Fruit fly (Drosophila melanogaster) whole organism, larva: ENCODE data around the gene CG7276.

ENCODE experiments used
- noc ChIP-seq: fragments of 200-800 bp; sonication (Bioruptor generic); optimal IDR thresholded peaks from 3 replicates; lab custom pipeline; 2019; ENCODE audit warnings: missing biosample characterization, mild to moderate bottlenecking, missing genetic modification characterization, moderate library complexity

CG7276 gene

DNA sequence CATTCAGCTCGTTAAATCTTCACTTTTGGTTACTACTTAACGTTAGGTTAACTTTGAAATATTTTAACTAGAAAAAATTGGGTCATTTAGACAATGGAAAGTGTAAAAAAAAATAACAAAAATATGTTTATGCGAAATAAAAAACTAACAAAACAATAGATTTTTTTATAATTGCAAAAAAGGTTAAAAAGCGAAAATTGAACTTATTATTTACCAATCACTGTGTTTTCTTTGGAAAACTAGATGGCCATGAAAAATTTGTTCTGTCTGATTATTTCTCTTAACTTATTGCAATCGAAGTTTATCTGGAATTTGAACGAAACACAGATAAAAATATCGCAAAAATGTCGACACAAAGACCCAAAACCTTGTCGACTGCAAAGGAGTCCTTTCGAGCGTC, at the start of gene CG7276:
TSS of gene CG7276 (plus strand) at position 301 of the 400 bp plus-strand sequence.
- TF ChIP-seq noc (tag; lab: Kevin White, UChicago), result no peak

DNA sequence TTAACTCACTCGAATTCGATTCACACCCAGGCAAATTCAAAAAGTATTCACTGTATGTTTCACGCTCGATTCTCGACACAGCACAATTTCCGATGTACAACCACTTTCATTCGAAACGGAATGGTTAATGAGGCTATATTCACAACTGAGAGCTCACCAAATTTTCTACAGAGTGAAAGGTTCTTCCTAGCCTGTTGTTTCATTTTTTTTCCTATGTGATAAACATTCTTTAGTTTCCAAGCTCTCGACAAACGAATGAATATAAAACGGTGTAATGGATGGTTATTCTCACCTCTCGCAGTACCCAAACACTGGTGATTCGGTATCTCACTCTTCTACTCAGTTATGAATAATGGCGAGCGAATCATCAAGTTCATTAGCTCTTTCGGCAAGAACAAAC, 24.0 kb upstream of the CG7276 start, which contains the start of gene cocoon:
TSS of gene cocoon (minus strand) at position 101 of the 400 bp plus-strand sequence.
- no peak for TF ChIP-seq noc (tag; lab: Kevin White, UChicago)

dm6 chr3L:15485302-15485701, 12.7 kb upstream of the CG7276 start, which contains the start of gene Ran-like:
Ran-like (minus strand) TSS chr3L:15485402.
- TF ChIP-seq noc (tag; lab: Kevin White, UChicago), result no peak

dm6 chr3L:15493886-15494598, 4.0 kb upstream of the CG7276 start:
- TF ChIP-seq noc (tag; lab: Kevin White, UChicago), result no peak

dm6 chr3L:15494599-15495271, 3.3 kb upstream of the CG7276 start:
- no peak for TF ChIP-seq noc (tag; lab: Kevin White, UChicago)

- TF ChIP-seq noc (tag; lab: Kevin White, UChicago), result no peak
Measured at dm6 chr3L:15495449-15495848, 2.6 kb upstream of the CG7276 start, which contains the start of gene CG12355. CG12355 (minus strand) TSS chr3L:15495549.

dm6 chr3L:15496274-15496673, 1.7 kb upstream of the CG7276 start, which contains the start of gene CG13455:
CG13455 (plus strand) TSS chr3L:15496574.
- no peak for TF ChIP-seq noc (tag; lab: Kevin White, UChicago)

DNA sequence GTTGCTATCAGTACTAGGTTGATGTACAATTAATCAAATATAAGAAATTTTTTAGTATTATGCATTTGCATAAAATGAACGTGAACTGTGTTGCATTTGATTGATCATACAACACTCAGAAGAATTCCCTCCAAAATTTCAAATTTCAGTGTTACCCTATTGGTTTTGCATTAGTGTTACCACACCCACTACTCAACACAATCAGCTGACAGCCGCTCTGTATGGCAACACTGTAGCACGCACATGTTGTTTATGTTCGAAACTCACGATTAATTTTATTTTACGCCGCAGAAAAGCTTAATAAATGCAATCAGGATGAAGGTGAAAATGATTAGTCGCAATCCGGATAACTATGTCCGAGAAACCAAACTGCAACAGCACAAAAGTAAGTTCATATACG, 743 bp downstream of the CG7276 start, which contains the start of gene CG7275:
TSS of gene CG7275 (plus strand) at position 215 of the 400 bp plus-strand sequence.
- TF ChIP-seq noc (tag; lab: Kevin White, UChicago), result no peak

DNA sequence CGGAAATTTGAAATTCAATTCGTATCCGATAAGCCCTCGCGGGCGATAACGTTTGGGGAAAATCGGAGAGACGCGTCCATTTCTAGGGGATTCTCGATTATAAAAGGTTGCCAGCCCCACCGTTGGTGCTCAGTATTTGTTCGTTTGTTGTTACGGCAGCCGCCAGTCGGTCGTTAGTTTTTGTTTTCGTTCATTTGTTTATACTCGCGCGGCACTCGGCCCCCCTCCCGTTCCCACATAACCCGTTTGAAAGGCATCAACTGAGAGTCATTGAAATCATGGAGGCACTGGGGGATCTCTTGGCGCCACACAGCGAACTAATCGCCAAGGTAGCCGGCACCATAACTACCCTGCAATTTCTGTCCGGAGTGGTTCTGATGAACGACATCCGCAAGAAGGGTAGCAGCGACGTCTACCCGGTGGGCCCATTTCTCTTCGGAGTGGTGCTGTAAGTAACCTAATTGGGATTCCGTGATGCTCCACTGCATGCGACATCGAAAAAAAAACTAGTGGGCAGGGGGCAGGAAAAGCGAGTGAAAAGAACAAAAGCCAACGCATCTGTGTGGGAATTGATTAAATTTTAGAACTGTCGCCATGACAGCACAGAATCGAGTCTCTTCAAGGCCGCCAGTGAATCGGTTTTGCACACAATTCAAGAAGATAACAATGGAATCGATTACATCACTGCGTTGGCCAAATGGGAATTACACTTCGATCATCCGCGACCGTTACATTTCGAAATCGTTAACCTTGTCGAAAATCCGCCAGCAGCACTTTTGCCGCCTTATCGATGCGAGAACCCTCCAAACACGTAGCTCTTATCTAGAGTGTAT, 3.0 kb downstream of the CG7276 start, which contains the start of gene CG7272:
TSS of gene CG7272 (plus strand) at position 126 of the 833 bp plus-strand sequence.
- peak; percentile 12 for TF ChIP-seq noc (tag; lab: Kevin White, UChicago)

DNA sequence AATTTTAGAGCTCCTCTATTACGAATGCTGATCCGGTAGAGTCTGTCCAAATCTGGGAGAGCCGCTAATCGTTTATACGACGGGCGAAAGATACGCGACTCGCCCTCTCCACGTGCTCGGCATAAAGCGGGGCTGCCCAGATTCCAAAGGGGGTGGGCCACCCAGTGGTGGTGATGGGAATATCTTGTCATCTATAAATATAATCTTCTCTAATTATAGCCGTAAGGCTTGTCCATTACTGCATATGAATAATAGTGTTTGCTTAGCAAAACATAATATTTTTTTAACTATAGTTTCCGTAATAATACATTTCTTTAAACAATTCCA, 3.6 kb downstream of the CG7276 start:
- TF ChIP-seq noc (tag; lab: Kevin White, UChicago), result peak; percentile 9

DNA sequence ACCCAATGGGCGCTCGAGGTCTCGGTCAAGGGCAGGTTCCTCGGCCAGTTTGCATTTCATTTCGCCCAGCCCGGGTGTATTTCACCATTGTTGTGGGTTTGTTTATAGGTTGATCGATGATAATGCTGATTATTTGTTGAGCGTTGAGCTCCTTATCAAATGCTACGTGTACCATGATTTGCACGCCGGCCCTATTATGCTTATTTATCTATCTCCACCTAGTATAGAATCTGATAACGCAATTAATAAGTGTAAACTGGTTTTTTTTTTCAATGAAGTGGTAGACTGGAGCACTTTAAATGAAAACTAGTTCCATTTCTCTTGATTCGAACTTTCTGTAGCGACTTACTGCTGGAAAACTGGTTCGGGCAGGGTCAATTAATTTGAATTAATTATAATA, 4.3 kb downstream of the CG7276 start:
- no peak for TF ChIP-seq noc (tag; lab: Kevin White, UChicago)

DNA sequence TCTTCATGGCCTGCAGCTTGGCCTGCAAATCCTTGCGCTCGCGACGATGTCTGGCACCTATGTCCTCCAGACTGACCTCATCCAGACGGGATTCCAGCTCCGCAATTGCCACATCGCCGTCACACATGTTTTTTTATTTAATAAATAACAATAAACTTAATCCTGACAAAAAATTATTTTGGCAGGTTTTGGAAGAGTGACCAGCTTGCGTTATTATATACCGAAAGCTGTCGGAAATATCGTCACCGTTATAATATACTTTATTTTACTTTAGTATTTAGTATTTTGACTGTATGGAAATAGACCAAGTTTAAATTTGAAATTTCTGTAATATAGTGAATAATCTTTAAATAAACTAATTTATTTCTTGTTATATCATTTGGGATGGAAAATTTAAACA, 6.7 kb downstream of the CG7276 start, which contains the start of gene CG7857:
TSS of gene CG7857 (minus strand) at position 208 of the 400 bp plus-strand sequence.
- TF ChIP-seq noc (tag; lab: Kevin White, UChicago), result no peak

DNA sequence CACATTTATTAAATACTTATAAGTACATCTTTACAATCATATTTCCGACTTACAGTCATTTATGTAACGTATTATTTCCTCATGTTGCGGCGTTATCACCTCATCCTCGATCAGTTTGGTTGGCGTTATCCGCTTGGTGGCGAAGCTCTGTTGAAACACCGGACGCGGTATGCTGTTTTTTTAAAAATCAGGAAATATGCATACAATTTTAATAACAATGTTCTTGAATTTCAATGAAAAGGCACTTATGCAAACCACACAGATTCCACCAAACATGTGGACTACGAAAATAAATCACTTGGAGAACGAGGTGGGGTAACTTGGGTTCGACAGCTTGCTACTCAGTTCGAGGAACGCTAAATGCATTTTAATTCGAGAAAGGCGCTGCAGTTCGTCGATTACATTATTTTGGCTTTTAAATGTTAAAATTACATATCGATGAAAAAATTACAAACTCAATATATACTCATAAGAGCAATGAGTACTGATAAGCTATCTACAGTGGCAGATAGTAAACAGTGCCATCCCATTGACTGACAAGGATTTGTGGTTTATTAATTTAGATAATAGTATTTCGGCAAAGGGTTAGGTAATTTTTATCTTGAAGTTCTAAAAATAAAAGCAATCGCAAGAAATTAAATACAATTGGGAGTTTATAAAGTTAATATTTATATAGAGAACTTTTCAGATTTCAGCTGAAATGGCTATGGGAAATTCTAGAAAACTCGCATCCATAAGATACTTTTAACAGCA, 8.3 kb downstream of the CG7276 start:
- TF ChIP-seq noc (tag; lab: Kevin White, UChicago), result no peak

DNA sequence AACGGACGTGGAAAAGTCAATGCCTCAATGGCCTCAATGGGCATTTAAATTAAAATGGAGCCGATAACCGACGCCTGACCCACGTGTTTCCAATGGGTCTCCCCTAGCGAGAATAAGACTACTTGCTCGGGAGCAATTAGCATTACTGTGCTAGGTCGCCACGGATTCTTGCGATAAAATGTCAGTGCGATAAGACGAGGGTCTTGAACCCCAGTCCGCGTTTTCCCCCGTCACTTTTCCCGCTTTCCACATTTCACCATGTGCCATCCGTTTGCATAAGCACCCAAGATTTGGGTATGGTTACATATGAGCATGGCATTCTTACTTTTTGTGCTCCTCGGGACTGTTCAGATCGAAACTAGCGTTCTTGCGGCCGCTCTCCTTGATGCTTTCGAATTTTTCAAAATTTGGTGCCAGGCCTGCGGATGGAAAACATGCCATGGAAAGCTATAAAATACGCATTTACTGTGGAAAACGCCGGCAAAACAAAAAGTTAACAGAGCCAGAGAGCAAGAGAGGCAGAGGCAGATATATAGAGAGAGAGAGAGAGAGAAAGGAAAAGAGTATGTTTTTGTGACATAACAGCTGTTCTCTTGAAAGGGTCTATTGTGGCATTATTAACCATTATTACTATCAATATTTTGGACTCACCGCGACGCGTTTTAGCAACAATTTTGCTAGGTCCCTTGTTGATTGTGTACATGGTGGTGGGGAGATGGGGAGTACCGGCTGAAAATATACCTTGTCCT, 9.3 kb downstream of the CG7276 start:
- no peak for TF ChIP-seq noc (tag; lab: Kevin White, UChicago)
